Fruit fly (Drosophila melanogaster) whole organism, prepupa: ENCODE data around the gene CG16781.

Experiments
- Blimp-1 ChIP-seq: fragments of 200-800 bp; sonication (Bioruptor generic); optimal IDR thresholded peaks from 3 replicates; lab custom pipeline; 2017; ENCODE audit warnings: missing biosample characterization, missing genetic modification characterization, mild to moderate bottlenecking, moderate library complexity, missing genetic modification reagents
- CG11762 ChIP-seq: fragments of 200-800 bp; sonication (Bioruptor generic); optimal IDR thresholded peaks from 3 replicates; lab custom pipeline; 2016; ENCODE audit warnings: missing biosample characterization, missing genetic modification characterization; ENCODE audit not compliant: insufficient read depth
- CG11902 ChIP-seq: fragments of 200-800 bp; sonication (Bioruptor generic); optimal IDR thresholded peaks from 3 replicates; lab custom pipeline; 2016; ENCODE audit warnings: missing biosample characterization, missing genetic modification characterization
- CG15336 ChIP-seq: fragments of 200-800 bp; sonication (Bioruptor generic); IDR thresholded peaks from 2 replicates; pipeline ENCODE4 v1.3.6; 2022; ENCODE audit warnings: missing biosample characterization, missing genetic modification characterization
- CG1621 ChIP-seq: fragments of 200-800 bp; sonication (Bioruptor generic); optimal IDR thresholded peaks from 3 replicates; lab custom pipeline; 2018; ENCODE audit warnings: missing biosample characterization, mild to moderate bottlenecking, missing genetic modification characterization
- CG16779 ChIP-seq: fragments of 200-800 bp; sonication (Bioruptor generic); optimal IDR thresholded peaks from 3 replicates; lab custom pipeline; 2017; ENCODE audit warnings: missing biosample characterization, mild to moderate bottlenecking, missing genetic modification characterization
- CG3032 ChIP-seq: fragments of 200-800 bp; optimal IDR thresholded peaks from 2 replicates; lab custom pipeline; 2019; ENCODE audit warnings: missing biosample characterization, mild to moderate bottlenecking, missing genetic modification characterization, moderate library complexity
- CG31627 ChIP-seq: fragments of 200-800 bp; sonication (Bioruptor generic); optimal IDR thresholded peaks from 3 replicates; lab custom pipeline; 2016; ENCODE audit warnings: missing biosample characterization, missing genetic modification characterization
- CG32006 ChIP-seq: fragments of 200-800 bp; sonication (Bioruptor generic); optimal IDR thresholded peaks from 3 replicates; lab custom pipeline; 2017; ENCODE audit warnings: missing biosample characterization, mild to moderate bottlenecking, missing genetic modification characterization
- CG6163 ChIP-seq: fragments of 200-800 bp; sonication (Bioruptor generic); IDR thresholded peaks from 3 replicates; pipeline ENCODE4 v1.3.6; 2022; ENCODE audit warnings: missing biosample characterization, missing genetic modification characterization
- CG6276 ChIP-seq: fragments of 200-800 bp; sonication (Bioruptor generic); optimal IDR thresholded peaks from 2 replicates; lab custom pipeline; 2017; ENCODE audit warnings: missing biosample characterization, mild to moderate bottlenecking, missing genetic modification characterization
- CG6792 ChIP-seq: fragments of 200-800 bp; sonication (Bioruptor generic); optimal IDR thresholded peaks from 3 replicates; lab custom pipeline; 2016; ENCODE audit warnings: missing biosample characterization, missing genetic modification characterization
- CG6854 ChIP-seq: fragments of 200-800 bp; sonication (Bioruptor generic); optimal IDR thresholded peaks from 2 replicates; lab custom pipeline; 2017; ENCODE audit warnings: missing biosample characterization, mild to moderate bottlenecking, missing genetic modification characterization
- CG8119 ChIP-seq: fragments of 200-800 bp; sonication (Bioruptor generic); IDR thresholded peaks from 3 replicates; pipeline ENCODE4 v1.3.6; 2022; ENCODE audit warnings: missing biosample characterization, missing genetic modification characterization
- CG8319 ChIP-seq: fragments of 200-800 bp; sonication (Bioruptor generic); optimal IDR thresholded peaks from 3 replicates; lab custom pipeline; 2016; ENCODE audit warnings: missing biosample characterization, missing genetic modification characterization
- CG8632 ChIP-seq: fragments of 200-800 bp; sonication (Bioruptor generic); optimal IDR thresholded peaks from 3 replicates; lab custom pipeline; 2016; ENCODE audit warnings: missing biosample characterization, missing genetic modification characterization
- CG9139 ChIP-seq: fragments of 200-800 bp; sonication (Bioruptor generic); optimal IDR thresholded peaks from 3 replicates; lab custom pipeline; 2017; ENCODE audit warnings: missing biosample characterization, mild to moderate bottlenecking, missing genetic modification characterization
- Eip75B ChIP-seq: fragments of 200-800 bp; sonication (Bioruptor generic); optimal IDR thresholded peaks from 3 replicates; lab custom pipeline; 2016; ENCODE audit warnings: missing biosample characterization, missing genetic modification characterization
- Eip78C ChIP-seq: fragments of 200-800 bp; sonication (Bioruptor generic); peaks from one replicate; lab custom pipeline; 2016; ENCODE audit warnings: missing biosample characterization, missing genetic modification characterization
- Eip93F ChIP-seq: fragments of 200-800 bp; sonication (Bioruptor generic); optimal IDR thresholded peaks from 2 replicates; lab custom pipeline; 2016; ENCODE audit warnings: missing biosample characterization, mild to moderate bottlenecking, missing genetic modification characterization
- Ets96B ChIP-seq: fragments of 200-800 bp; optimal IDR thresholded peaks from 2 replicates; lab custom pipeline; 2019; ENCODE audit warnings: missing biosample characterization, mild to moderate bottlenecking, missing genetic modification characterization, moderate library complexity
- Gug ChIP-seq: fragments of 200-800 bp; sonication (Bioruptor generic); IDR thresholded peaks from 2 replicates; pipeline ENCODE4 v1.3.6; 2022; ENCODE audit warnings: missing biosample characterization, missing genetic modification characterization
- Hr38 ChIP-seq: sonication (Bioruptor generic); optimal IDR thresholded peaks from 2 replicates; lab custom pipeline; 2016; ENCODE audit warnings: missing biosample characterization, missing genetic modification characterization
- Hr39 ChIP-seq: fragments of 200-800 bp; sonication (Bioruptor generic); optimal IDR thresholded peaks from 2 replicates; lab custom pipeline; 2016; ENCODE audit warnings: missing biosample characterization, missing genetic modification characterization
- Hr4 ChIP-seq: fragments of 200-800 bp; sonication (Bioruptor generic); optimal IDR thresholded peaks from 3 replicates; lab custom pipeline; 2016; ENCODE audit warnings: missing biosample characterization, missing genetic modification characterization
- Met ChIP-seq: fragments of 200-800 bp; sonication (Bioruptor generic); optimal IDR thresholded peaks from 3 replicates; lab custom pipeline; 2016; ENCODE audit warnings: missing biosample characterization, missing genetic modification characterization
- OdsH ChIP-seq: fragments of 200-800 bp; sonication (Bioruptor generic); optimal IDR thresholded peaks from 3 replicates; lab custom pipeline; 2016; ENCODE audit warnings: missing biosample characterization, missing genetic modification characterization
- Smox ChIP-seq: fragments of 200-800 bp; sonication (Bioruptor generic); optimal IDR thresholded peaks from 3 replicates; lab custom pipeline; 2016; ENCODE audit warnings: missing biosample characterization, missing genetic modification characterization
- Sox102F ChIP-seq: fragments of 200-800 bp; sonication (Bioruptor generic); optimal IDR thresholded peaks from 2 replicates; lab custom pipeline; 2016; ENCODE audit warnings: missing biosample characterization, mild to moderate bottlenecking, missing genetic modification characterization
- acj6 ChIP-seq: fragments of 200-800 bp; sonication (Bioruptor generic); optimal IDR thresholded peaks from 3 replicates; lab custom pipeline; 2016; ENCODE audit warnings: missing biosample characterization, missing genetic modification characterization
- cyc ChIP-seq: fragments of 200-800 bp; sonication (Bioruptor generic); optimal IDR thresholded peaks from 3 replicates; lab custom pipeline; 2016; ENCODE audit warnings: missing biosample characterization, missing genetic modification characterization
- dac ChIP-seq: fragments of 200-800 bp; sonication (Bioruptor generic); optimal IDR thresholded peaks from 2 replicates; lab custom pipeline; 2017; ENCODE audit warnings: missing biosample characterization, mild to moderate bottlenecking, missing genetic modification characterization
- dsx ChIP-seq: fragments of 200-800 bp; optimal IDR thresholded peaks from 3 replicates; lab custom pipeline; 2019; ENCODE audit warnings: missing biosample characterization, mild to moderate bottlenecking, missing genetic modification characterization, moderate library complexity; ENCODE audit not compliant: poor library complexity, severe bottlenecking
- eg ChIP-seq: fragments of 200-800 bp; sonication (Bioruptor generic); IDR thresholded peaks from 3 replicates; pipeline ENCODE4 v1.3.6; 2022; ENCODE audit warnings: missing biosample characterization, missing genetic modification characterization
- esn ChIP-seq: fragments of 200-800 bp; sonication (Bioruptor generic); optimal IDR thresholded peaks from 2 replicates; lab custom pipeline; 2016; ENCODE audit warnings: missing biosample characterization, mild to moderate bottlenecking, missing genetic modification characterization, moderate library complexity
- fd59A ChIP-seq: fragments of 200-800 bp; sonication (Bioruptor generic); optimal IDR thresholded peaks from 2 replicates; lab custom pipeline; 2017; ENCODE audit warnings: missing biosample characterization, mild to moderate bottlenecking, missing genetic modification characterization, missing genetic modification reagents
- fd85E ChIP-seq: fragments of 200-800 bp; sonication (Bioruptor generic); optimal IDR thresholded peaks from 3 replicates; lab custom pipeline; 2016; ENCODE audit warnings: missing biosample characterization, missing genetic modification characterization
- fkh ChIP-seq: fragments of 200-800 bp; sonication (Bioruptor generic); optimal IDR thresholded peaks from 3 replicates; lab custom pipeline; 2017; ENCODE audit warnings: missing biosample characterization, mild to moderate bottlenecking, missing genetic modification characterization, moderate library complexity
- lz ChIP-seq: fragments of 200-800 bp; sonication (Bioruptor generic); optimal IDR thresholded peaks from 3 replicates; lab custom pipeline; 2016; ENCODE audit warnings: missing biosample characterization, missing genetic modification characterization
- salr ChIP-seq, 2 experiments: fragments of 200-800 bp; sonication (Bioruptor generic); optimal IDR thresholded peaks; 3 replicates each; lab custom pipeline; 2016 to 2018; ENCODE audit warnings: missing biosample characterization in 2 of 2, missing genetic modification characterization in 2 of 2, mild to moderate bottlenecking in 1 of 2
- ss ChIP-seq, 2 experiments: fragments of 200-800 bp; sonication (Bioruptor generic); optimal IDR thresholded peaks; 2 replicates in 1 of 2; 3 replicates in 1 of 2; lab custom pipeline; 2017 to 2018; ENCODE audit warnings: mild to moderate bottlenecking in 2 of 2, missing biosample characterization in 2 of 2, missing genetic modification characterization in 2 of 2, moderate library complexity in 1 of 2
- svp ChIP-seq: fragments of 200-800 bp; sonication (Bioruptor generic); peaks from one replicate; lab custom pipeline; 2016; ENCODE audit warnings: missing biosample characterization, missing genetic modification characterization
- topi ChIP-seq: fragments of 200-800 bp; sonication (Bioruptor generic); optimal IDR thresholded peaks from 3 replicates; lab custom pipeline; 2016; ENCODE audit warnings: missing biosample characterization, missing genetic modification characterization

Gene CG16781

DNA sequence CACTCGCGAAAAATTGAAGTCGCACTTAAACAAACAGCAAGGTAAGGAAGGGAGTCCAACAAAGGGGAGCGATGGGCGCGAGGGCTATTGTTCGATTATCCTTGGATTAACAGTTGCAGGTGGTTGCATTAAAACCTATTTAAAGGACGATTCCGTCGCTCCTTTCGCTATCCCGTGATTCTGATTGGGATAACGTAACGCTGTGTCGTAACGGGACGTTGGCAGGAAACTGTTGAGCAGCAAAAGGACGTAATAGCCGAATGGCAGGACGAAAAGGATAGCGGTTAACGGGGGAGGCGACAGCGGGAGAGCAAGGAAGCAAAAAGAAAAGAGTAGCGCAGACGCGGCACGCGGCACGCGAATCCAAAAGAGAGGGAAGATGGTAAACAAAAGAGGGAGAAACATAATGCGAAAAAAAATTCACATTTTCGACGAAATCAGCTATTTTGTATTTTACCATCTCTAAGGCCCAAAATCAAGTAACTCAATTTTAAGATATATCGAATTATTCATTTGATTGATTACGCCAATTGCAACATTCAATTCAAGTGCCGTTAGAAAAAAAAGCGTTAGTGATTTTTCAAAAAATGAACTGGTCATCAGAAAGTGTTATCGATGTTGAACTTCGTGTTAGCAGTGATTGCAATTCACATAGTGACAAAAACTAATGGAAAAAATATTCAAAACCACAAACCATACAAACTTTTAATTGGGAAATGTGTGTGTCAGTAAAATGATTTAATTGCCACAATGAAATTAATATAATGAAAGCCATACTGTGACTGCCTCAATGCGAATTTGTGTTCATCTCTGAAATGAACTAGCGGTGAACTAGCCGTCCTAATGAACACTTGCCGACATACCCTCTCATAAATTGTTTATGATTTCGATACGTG lies 18.5 kb upstream of the CG16781 start, which contains the start of the genes CG10804 and CG10802 (continued):
- TF ChIP-seq CG1621 (tag; lab: Kevin White, UChicago), result no peak
- peak; percentile 74 for TF ChIP-seq CG6163 (GFP tag; lab: Robert Waterston, UW)
- peak; percentile 75 for TF ChIP-seq Met (GFP tag; lab: Kevin White, UChicago)
- TF ChIP-seq CG6854, result no peak
- TF ChIP-seq CG15336 (GFP tag; lab: Robert Waterston, UW), result peak; percentile 62
- TF ChIP-seq fd59A (GFP tag; lab: Kevin White, UChicago), result peak; percentile 19
- peak; percentile 76 for TF ChIP-seq topi (GFP tag; lab: Kevin White, UChicago)
- TF ChIP-seq Hr4, result peak; percentile 74
- TF ChIP-seq CG8632, result peak; percentile 20
- no peak for TF ChIP-seq CG9139 (GFP tag; lab: Kevin White, UChicago)
- peak; percentile 17 for TF ChIP-seq CG11762 (GFP tag; lab: Kevin White, UChicago)
- TF ChIP-seq CG8119 (GFP tag; lab: Robert Waterston, UW), result 0 out of 3 replicates have a peak, but pooled peaks have one; percentile 33
- no peak for TF ChIP-seq Eip93F
- TF ChIP-seq acj6 (GFP tag; lab: Kevin White, UChicago), result peak; percentile 75
- TF ChIP-seq esn, result peak; percentile 77
- TF ChIP-seq CG3032 (tag; lab: Kevin White, UChicago), result peak; percentile 60
- TF ChIP-seq, all 60 proteins: peak for 39

DNA sequence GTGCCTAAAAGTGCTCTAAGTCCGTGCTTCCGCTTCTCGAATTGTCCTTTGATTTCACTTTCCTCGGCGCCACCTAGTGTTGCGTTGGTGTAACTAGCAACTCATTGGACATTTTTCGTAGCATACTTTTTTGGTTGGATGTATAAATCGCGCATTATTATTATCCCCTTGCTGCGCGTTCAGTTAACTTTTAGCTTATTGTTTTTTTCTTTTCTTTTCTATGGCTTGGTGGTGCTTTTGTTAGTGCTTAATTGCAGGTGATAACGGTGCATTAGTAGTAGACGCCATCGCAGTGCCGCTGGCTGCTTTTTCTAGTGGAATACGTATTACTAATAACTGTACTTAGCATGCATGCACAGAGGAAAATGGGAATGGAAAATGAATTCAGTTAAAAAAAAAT lies 17.2 kb upstream of the CG16781 start:
- TF ChIP-seq ss (GFP tag; optimal IDR thresholded peaks at IDR 0.05; lab: Kevin White, UChicago), result no peak
- peak; percentile 46; the same call in 1 of the 3 replicates for TF ChIP-seq eg (GFP tag; lab: Robert Waterston, UW)

DNA sequence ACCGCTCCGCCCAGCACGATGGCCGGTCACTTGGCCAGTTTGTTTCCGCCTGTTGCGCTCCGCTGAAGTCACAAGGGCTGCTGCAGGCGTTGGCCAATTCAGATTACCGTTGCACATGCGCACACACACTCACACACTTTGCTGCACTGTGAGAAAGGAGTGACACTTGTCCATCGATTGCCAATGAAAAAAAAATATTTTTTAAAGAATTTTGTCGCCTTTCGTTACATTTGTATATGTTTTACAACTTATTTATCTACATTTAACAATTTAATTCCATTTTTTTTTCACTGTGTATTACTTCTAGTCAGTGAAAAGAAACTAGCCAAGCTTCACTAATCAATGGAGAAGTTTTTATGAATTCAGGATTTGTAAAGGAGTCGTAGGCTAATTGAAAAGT lies 12.2 kb upstream of the CG16781 start:
- peak; percentile 57 for TF ChIP-seq CG1621 (tag; lab: Kevin White, UChicago)
- TF ChIP-seq Eip93F, result no peak
- peak; percentile 23 to 70 for TF ChIP-seq salr (GFP tag; optimal IDR thresholded peaks at IDR 0.05; lab: Kevin White, UChicago)
- TF ChIP-seq CG15336 (GFP tag; lab: Robert Waterston, UW), result peak; percentile 80
- peak; percentile 78 for TF ChIP-seq CG8119 (GFP tag; lab: Robert Waterston, UW)
- TF ChIP-seq ss (GFP tag; optimal IDR thresholded peaks at IDR 0.05; lab: Kevin White, UChicago), result peak; percentile 23 to 65
- TF ChIP-seq acj6 (GFP tag; lab: Kevin White, UChicago), result peak; percentile 81
- peak; percentile 63 for TF ChIP-seq Gug
- peak; percentile 81 for TF ChIP-seq Met (GFP tag; lab: Kevin White, UChicago)
- TF ChIP-seq CG16779 (tag; lab: Kevin White, UChicago), result peak; percentile 6
- TF ChIP-seq eg (GFP tag; lab: Robert Waterston, UW), result peak; percentile 77
- TF ChIP-seq Eip75B (GFP tag; lab: Kevin White, UChicago), result peak; percentile 77
- TF ChIP-seq Blimp-1 (GFP tag; lab: Kevin White, UChicago), result peak; percentile 41
- TF ChIP-seq OdsH (GFP tag; lab: Kevin White, UChicago), result peak; percentile 78
- peak; percentile 82 for TF ChIP-seq topi (GFP tag; lab: Kevin White, UChicago)
- TF ChIP-seq CG8319 (GFP tag; lab: Kevin White, UChicago), result peak; percentile 48
- TF ChIP-seq CG32006 (GFP tag; lab: Kevin White, UChicago), result peak; percentile 85
- TF ChIP-seq CG8632, result peak; percentile 68
- peak; percentile 79 for TF ChIP-seq lz (GFP tag; lab: Kevin White, UChicago)
- TF ChIP-seq CG6163 (GFP tag; lab: Robert Waterston, UW), result peak; percentile 85
- TF ChIP-seq svp (GFP tag; lab: Kevin White, UChicago), result peak; percentile 91
- TF ChIP-seq dsx (GFP tag; lab: Kevin White, UChicago), result peak; percentile 50
- peak; percentile 77 for TF ChIP-seq cyc (GFP tag; lab: Kevin White, UChicago)
- TF ChIP-seq CG31627 (GFP tag; lab: Kevin White, UChicago), result peak; percentile 77
- no peak for TF ChIP-seq fd85E (GFP tag; lab: Kevin White, UChicago)
- TF ChIP-seq CG9139 (GFP tag; lab: Kevin White, UChicago), result peak; percentile 32
- no peak for TF ChIP-seq CG6854
- peak; percentile 80 for TF ChIP-seq Sox102F
- peak; percentile 72 for TF ChIP-seq CG6276 (GFP tag; lab: Kevin White, UChicago)
- peak; percentile 40 for TF ChIP-seq CG11902 (GFP tag; lab: Kevin White, UChicago)
- TF ChIP-seq Hr39, result peak; percentile 79
- peak; percentile 67 for TF ChIP-seq CG6792
- peak; percentile 77 for TF ChIP-seq Smox (GFP tag; lab: Kevin White, UChicago)
- peak; percentile 83 for TF ChIP-seq Hr4
- peak; percentile 95 for TF ChIP-seq Eip78C (GFP tag; lab: Kevin White, UChicago)
- no peak for TF ChIP-seq Hr38 (GFP tag; lab: Kevin White, UChicago)
- TF ChIP-seq dac, result peak; percentile 63
- no peak for TF ChIP-seq fkh (GFP tag; lab: Kevin White, UChicago)
- peak; percentile 61 for TF ChIP-seq Ets96B (tag; lab: Kevin White, UChicago)
